Fruit fly (Drosophila melanogaster): Measurements from ENCODE around the gene CG14042.

CG14042 gene

DNA sequence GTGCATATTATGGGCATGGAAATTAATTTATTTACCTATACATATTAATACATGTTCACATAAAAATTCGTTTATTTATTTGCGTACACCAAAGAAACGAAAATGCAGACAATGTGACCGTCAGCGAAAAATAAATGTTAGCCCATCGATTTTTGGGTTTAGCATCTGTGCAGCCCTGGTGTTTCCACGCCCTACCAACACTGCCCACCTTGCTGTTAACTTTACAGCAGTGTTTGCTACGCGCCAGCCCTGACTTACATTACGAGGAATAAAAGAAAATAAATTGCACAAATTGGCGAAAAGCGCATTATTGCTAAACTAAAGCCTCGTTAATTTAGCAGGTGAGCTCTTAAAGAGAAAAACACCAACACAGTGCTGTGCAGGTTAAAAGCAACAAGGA lies 5.5 kb downstream of the CG14042 start, which contains the start of the genes CG33995, CG44000 and CG44001 (continued):
- no peak for TF ChIP-seq CG4730 (GFP tag; IDR thresholded peaks at IDR 0.05)
- TF ChIP-seq CG2129 (GFP tag; IDR thresholded peaks at IDR 0.05; ENCODE audit: partially characterized antibody): no peak
- TF ChIP-seq CG18599 (GFP tag; optimal IDR thresholded peaks at IDR 0.05): no peak
- TF ChIP-seq CG7839 (tag; optimal IDR thresholded peaks at IDR 0.05): peak; percentile 39
- TF ChIP-seq Neu2 (GFP tag; optimal IDR thresholded peaks at IDR 0.05; ENCODE audit: borderline replicate concordance): no peak
- TF ChIP-seq exex (tag; optimal IDR thresholded peaks at IDR 0.05): no peak
- TF ChIP-seq D19B (GFP tag; optimal IDR thresholded peaks at IDR 0.05): no peak
- no peak for TF ChIP-seq CG14050 (GFP tag; IDR thresholded peaks at IDR 0.05)
- TF ChIP-seq bsh (GFP tag; optimal IDR thresholded peaks at IDR 0.05): no peak
- TF ChIP-seq Gug (GFP tag; IDR thresholded peaks at IDR 0.05): 0 out of 4 replicates have a peak, but pooled peaks have one; percentile 27
- peak; percentile 13 for TF ChIP-seq CG18619 (GFP tag; optimal IDR thresholded peaks at IDR 0.05)
- TF ChIP-seq tll (GFP tag; optimal IDR thresholded peaks at IDR 0.05): no peak
- peak; percentile 58 for TF ChIP-seq CG8290 (GFP tag; optimal IDR thresholded peaks at IDR 0.05)
- peak in 1 of 2 experiments; percentile 91 for TF ChIP-seq CG8290 (tag; optimal IDR thresholded peaks at IDR 0.05)
- no peak for TF ChIP-seq GATAe (GFP tag; conservative IDR thresholded peaks at IDR 0.05)
- peak; percentile 3 for TF ChIP-seq CG7271 (tag; optimal IDR thresholded peaks at IDR 0.05)
- 0 out of 2 replicates have a peak, but pooled peaks have one; percentile 12 for TF ChIP-seq ranshi (GFP tag; IDR thresholded peaks at IDR 0.05)
- TF ChIP-seq CG11398 (GFP tag; optimal IDR thresholded peaks at IDR 0.05): no peak
- TF ChIP-seq ham (GFP tag; IDR thresholded peaks at IDR 0.05): no peak
- peak; percentile 33 for TF ChIP-seq CG1602 (GFP tag; optimal IDR thresholded peaks at IDR 0.05)
- TF ChIP-seq scrt (GFP tag; optimal IDR thresholded peaks at IDR 0.05): no peak
- peak in 1 of 3 experiments; percentile 60 for TF ChIP-seq Stat92E (GFP tag; optimal IDR thresholded peaks at IDR 0.05)
- no peak for TF ChIP-seq br (optimal IDR thresholded peaks at IDR 0.05)
- TF ChIP-seq CG8388 (GFP tag; optimal IDR thresholded peaks at IDR 0.05): no peak
- no peak for TF ChIP-seq peb (GFP tag; IDR thresholded peaks at IDR 0.05)
- TF ChIP-seq wdn (GFP tag; IDR thresholded peaks at IDR 0.05): no peak
- TF ChIP-seq Sin3A (optimal IDR thresholded peaks at IDR 0.05): peak; percentile 68
- peak; percentile 5 for TF ChIP-seq CG4424 (GFP tag; optimal IDR thresholded peaks at IDR 0.05)
- peak; percentile 17 for TF ChIP-seq luna (GFP tag; optimal IDR thresholded peaks at IDR 0.05)
- TF ChIP-seq CG13775 (GFP tag; optimal IDR thresholded peaks at IDR 0.05): peak; percentile 1
- TF ChIP-seq Deaf1 (tag; optimal IDR thresholded peaks at IDR 0.05): peak; percentile 17
- TF ChIP-seq Hmr (GFP tag; optimal IDR thresholded peaks at IDR 0.05): peak; percentile 69
- no peak for TF ChIP-seq Elba2 (GFP tag; optimal IDR thresholded peaks at IDR 0.05)
- no peak for TF ChIP-seq psq (GFP tag; optimal IDR thresholded peaks at IDR 0.05)
- no peak for TF ChIP-seq Vsx1 (GFP tag; optimal IDR thresholded peaks at IDR 0.05)
- no peak for TF ChIP-seq BtbVII (GFP tag; optimal IDR thresholded peaks at IDR 0.05)
- TF ChIP-seq CG2202 (tag; optimal IDR thresholded peaks at IDR 0.05): no peak
- TF ChIP-seq CG4854 (GFP tag; optimal IDR thresholded peaks at IDR 0.05): peak; percentile 55
- TF ChIP-seq CG17829 (tag; optimal IDR thresholded peaks at IDR 0.05): peak; percentile 59
- TF ChIP-seq Atf-2 (GFP tag; optimal IDR thresholded peaks at IDR 0.05): no peak
- TF ChIP-seq bigmax (GFP tag; optimal IDR thresholded peaks at IDR 0.05): no peak
- TF ChIP-seq Hey (tag; optimal IDR thresholded peaks at IDR 0.05): no peak
- peak; percentile 58 for TF ChIP-seq pho (GFP tag; optimal IDR thresholded peaks at IDR 0.05)
- TF ChIP-seq D19A (tag; optimal IDR thresholded peaks at IDR 0.05): no peak
- TF ChIP-seq CG12744 (GFP tag; optimal IDR thresholded peaks at IDR 0.05): peak; percentile 8
- no peak for TF ChIP-seq Dip2 (GFP tag; IDR thresholded peaks at IDR 0.05)
- no peak for TF ChIP-seq CG7745 (tag; optimal IDR thresholded peaks at IDR 0.05)
- peak; percentile 59 for TF ChIP-seq CG18764 (GFP tag; optimal IDR thresholded peaks at IDR 0.05)
- TF ChIP-seq CG6854 (GFP tag; optimal IDR thresholded peaks at IDR 0.05): no peak
- peak; percentile 16 for TF ChIP-seq gsb-n (tag; optimal IDR thresholded peaks at IDR 0.05)
- no peak for TF ChIP-seq fd3F (GFP tag; optimal IDR thresholded peaks at IDR 0.05)
- TF ChIP-seq Dad (GFP tag; optimal IDR thresholded peaks at IDR 0.05): no peak
